Worm (Caenorhabditis elegans) whole organism, early embryonic: ENCODE data around the gene egrh-3.

Experiments
- ama-1 ChIP-seq: fragments of 150-350 bp; optimal IDR thresholded peaks from 2 replicates; lab custom pipeline; 2014
- flt-1 ChIP-seq: fragments of 200-800 bp; sonication (Bioruptor generic); IDR thresholded peaks from 2 replicates; pipeline ENCODE4 v1.3.6; 2022; ENCODE audit warnings: missing genetic modification characterization, missing compliant biosample characterization
- scrt-1 ChIP-seq: fragments of 200-800 bp; sonication (Bioruptor generic); IDR thresholded peaks from 2 replicates; pipeline ENCODE4 v1.3.6; 2022; ENCODE audit warnings: missing genetic modification characterization, missing compliant biosample characterization
- sea-1 ChIP-seq: fragments of 200-800 bp; sonication (Bioruptor generic); conservative IDR thresholded peaks from 2 replicates; pipeline ENCODE4 v1.3.6; 2022; ENCODE audit warnings: missing genetic modification characterization, missing compliant biosample characterization
- tbx-11 ChIP-seq: fragments of 200-800 bp; sonication (Bioruptor generic); IDR thresholded peaks from 2 replicates; pipeline ENCODE4 v1.3.6; 2022; ENCODE audit warnings: missing genetic modification characterization, missing compliant biosample characterization
- tra-4 ChIP-seq: sonication (generic microtip); optimal IDR thresholded peaks from 2 replicates; lab custom pipeline; 2017; ENCODE audit warnings: missing genetic modification characterization, missing compliant biosample characterization

DNA sequence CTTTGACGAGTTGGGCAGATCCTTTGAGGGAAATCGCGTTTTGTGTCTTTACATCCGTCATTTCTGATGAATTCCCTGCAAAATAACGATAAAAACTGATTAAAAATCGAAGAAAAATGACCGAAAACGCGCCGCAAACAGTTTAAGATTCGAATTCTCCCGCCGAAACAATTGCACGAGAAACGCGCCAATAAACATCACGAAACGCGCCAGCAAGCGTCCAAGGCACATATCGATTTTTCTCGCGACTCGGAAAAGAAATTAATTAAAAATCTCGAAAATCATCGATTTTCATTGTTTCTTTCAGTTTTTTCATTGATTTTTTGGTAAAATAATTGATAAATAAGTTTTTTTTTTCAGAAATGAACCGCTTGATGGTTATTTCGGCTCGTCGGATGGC, 47.6 kb downstream of the egrh-3 start, which contains the start of the genes mdf-2 and nduv-3:
- TF ChIP-seq scrt-1 (GFP tag; lab: Robert Waterston, UW) (no peak), ama-1 (lab: Kevin White, UChicago) (no peak), flt-1 (GFP tag; lab: Robert Waterston, UW) (no peak), tbx-11 (no peak), sea-1 (GFP tag; lab: Robert Waterston, UW) (no peak), tra-4 (tag; lab: Kevin White, UChicago) (no peak)
